Worm (Caenorhabditis elegans): Measurements from ENCODE around the gene T01D3.3.

T01D3.3 gene

DNA sequence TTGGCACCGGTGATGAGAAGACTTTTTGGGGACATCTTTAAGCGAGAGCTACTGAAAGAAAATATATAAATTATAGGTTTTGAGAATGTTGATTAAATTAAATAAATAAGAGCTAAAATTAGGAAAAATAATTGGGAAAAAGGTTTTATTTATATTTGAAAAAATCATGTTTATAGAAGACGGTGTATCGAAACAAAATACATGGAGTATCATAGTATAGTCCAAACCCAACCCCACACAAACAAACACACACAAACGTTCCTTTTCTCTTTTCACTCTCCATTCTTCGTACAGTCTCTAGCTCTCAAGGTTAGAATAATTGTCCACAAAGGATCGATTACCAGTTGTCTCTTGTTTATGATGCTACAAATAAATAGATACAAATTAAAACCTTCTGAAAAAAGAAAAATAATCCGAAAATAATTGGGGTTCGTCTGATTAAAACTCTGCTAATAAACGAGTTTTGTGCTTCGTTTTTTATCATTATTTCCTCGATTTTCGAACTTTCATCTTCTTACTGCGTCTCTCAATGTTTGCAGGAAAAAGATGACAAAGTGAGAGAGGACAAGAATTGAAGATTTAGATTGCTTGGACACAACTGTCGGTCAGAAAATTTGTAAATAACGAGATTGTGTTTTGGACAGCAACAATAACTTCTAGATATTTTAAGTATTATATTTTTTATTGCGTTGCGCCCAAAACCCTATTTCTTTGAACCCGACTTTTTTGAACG, 52.5 kb downstream of the T01D3.3 start, which contains the start of gene F20G2.2:
TSS of gene F20G2.2 (minus strand) at position 51 of the 733 bp plus-strand sequence.
- no peak for TF ChIP-seq ama-1 (optimal IDR thresholded peaks at IDR 0.05)
- TF ChIP-seq F13C5.2 (tag; optimal IDR thresholded peaks at IDR 0.05) = no peak
- no peak for TF ChIP-seq ets-7 (tag; optimal IDR thresholded peaks at IDR 0.05)
- no peak for TF ChIP-seq pes-1 (GFP tag; IDR thresholded peaks at IDR 0.05)
- TF ChIP-seq flt-1 (GFP tag; IDR thresholded peaks at IDR 0.05) = no peak
- TF ChIP-seq scrt-1 (GFP tag; IDR thresholded peaks at IDR 0.05) = no peak
- no peak for TF ChIP-seq ceh-13 (GFP tag; optimal IDR thresholded peaks at IDR 0.05)
- no peak for TF ChIP-seq sea-1 (GFP tag; conservative IDR thresholded peaks at IDR 0.05)
- TF ChIP-seq tbx-37 (GFP tag; conservative IDR thresholded peaks at IDR 0.05) = no peak
- no peak for TF ChIP-seq hnd-1 (tag; optimal IDR thresholded peaks at IDR 0.05)
- no peak for TF ChIP-seq hmbx-1 (tag; optimal IDR thresholded peaks at IDR 0.05)
- TF ChIP-seq tra-4 (tag; optimal IDR thresholded peaks at IDR 0.05) = no peak
- TF ChIP-seq tbx-11 (GFP tag; IDR thresholded peaks at IDR 0.05) = no peak
- TF ChIP-seq aly-1 (tag; optimal IDR thresholded peaks at IDR 0.05) = no peak

DNA sequence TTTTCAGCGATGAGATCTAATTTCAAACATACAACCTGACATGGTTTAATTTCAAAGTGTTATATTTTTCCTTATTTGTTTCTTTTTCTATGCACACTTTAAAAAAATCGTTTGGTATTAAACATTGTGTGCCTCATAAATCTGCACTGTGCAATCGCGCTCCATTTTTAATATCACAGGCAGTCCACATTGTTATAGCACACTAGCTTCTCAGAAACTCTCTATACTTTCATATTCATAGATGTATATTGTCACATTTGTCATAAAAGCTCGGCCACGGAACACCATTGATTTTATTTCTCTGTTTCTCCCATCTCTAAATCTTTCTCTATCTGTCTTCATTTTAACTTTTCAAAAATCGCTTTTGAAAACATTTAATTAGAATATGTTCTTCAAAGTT, 53.3 kb downstream of the T01D3.3 start:
- TF ChIP-seq hnd-1 (tag; optimal IDR thresholded peaks at IDR 0.05) (no peak), scrt-1 (GFP tag; IDR thresholded peaks at IDR 0.05) (no peak), tbx-37 (GFP tag; conservative IDR thresholded peaks at IDR 0.05) (no peak), hmbx-1 (tag; optimal IDR thresholded peaks at IDR 0.05) (no peak), pes-1 (GFP tag; IDR thresholded peaks at IDR 0.05) (no peak), ceh-36 (tag; optimal IDR thresholded peaks at IDR 0.05) (no peak), ets-7 (tag; optimal IDR thresholded peaks at IDR 0.05) (no peak), flt-1 (GFP tag; IDR thresholded peaks at IDR 0.05) (no peak), sea-1 (GFP tag; conservative IDR thresholded peaks at IDR 0.05) (no peak), hmg-4 (GFP tag; optimal IDR thresholded peaks at IDR 0.05) (no peak), F13C5.2 (tag; optimal IDR thresholded peaks at IDR 0.05) (no peak), ama-1 (optimal IDR thresholded peaks at IDR 0.05) (no peak), aly-1 (tag; optimal IDR thresholded peaks at IDR 0.05) (no peak), tra-4 (tag; optimal IDR thresholded peaks at IDR 0.05) (no peak), ceh-13 (GFP tag; optimal IDR thresholded peaks at IDR 0.05) (no peak), tbx-11 (GFP tag; IDR thresholded peaks at IDR 0.05) (no peak), B0310.2 (tag; optimal IDR thresholded peaks at IDR 0.05) (no peak)

All from whole organism, early embryonic.